Worm (Caenorhabditis elegans) whole organism, young adult: ENCODE results near the gene sri-31.

Source experiments
- F52B5.7 ChIP-seq: sonication (generic microtip); optimal IDR thresholded peaks from 2 replicates; lab custom pipeline; 2016; ENCODE audit warnings: mild to moderate bottlenecking, missing genetic modification characterization, missing compliant biosample characterization
- ama-1 ChIP-seq, 3 experiments: fragments of 150-350 bp in 1 of 3; sonication (generic microtip) in 2 of 3; optimal IDR thresholded peaks; 2 replicates each; lab custom pipeline; 2014 to 2018; ENCODE audit warnings: missing biosample characterization in 2 of 3, missing genetic modification characterization in 2 of 3, missing genetic modification reagents in 2 of 3
- atf-7 ChIP-seq: sonication (generic microtip); optimal IDR thresholded peaks from 2 replicates; lab custom pipeline; 2017; ENCODE audit warnings: mild to moderate bottlenecking, missing genetic modification characterization, missing compliant biosample characterization
- athp-1 ChIP-seq: sonication (generic microtip); optimal IDR thresholded peaks from 2 replicates; lab custom pipeline; 2017; ENCODE audit warnings: mild to moderate bottlenecking, missing genetic modification characterization, missing compliant biosample characterization
- attf-3 ChIP-seq: fragments of 200-800 bp; sonication (Bioruptor generic); conservative IDR thresholded peaks from 2 replicates; pipeline ENCODE4 v1.3.6; 2022; ENCODE audit warnings: missing genetic modification reagents, missing genetic modification characterization, missing compliant biosample characterization
- dpl-1 ChIP-seq: fragments of 150-350 bp; optimal IDR thresholded peaks from 2 replicates; lab custom pipeline; 2014; ENCODE audit warnings: missing biosample characterization, missing genetic modification reagents, missing genetic modification characterization
- let-526 ChIP-seq: fragments of 200-800 bp; sonication (Bioruptor generic); IDR thresholded peaks from 2 replicates; pipeline ENCODE4 v1.3.6; 2022; ENCODE audit warnings: missing genetic modification reagents, missing genetic modification characterization, missing compliant biosample characterization
- nhr-120 ChIP-seq: fragments of 200-800 bp; sonication (Bioruptor generic); IDR thresholded peaks from 2 replicates; pipeline ENCODE4 v1.3.6; 2022; ENCODE audit warnings: missing genetic modification characterization, missing compliant biosample characterization
- pha-4 ChIP-seq: fragments of 150-350 bp; sonication (generic microtip); optimal IDR thresholded peaks from 2 replicates; lab custom pipeline; 2014; ENCODE audit warnings: missing biosample characterization, missing genetic modification reagents, missing genetic modification characterization
- unc-130 ChIP-seq: sonication (generic microtip); optimal IDR thresholded peaks from 2 replicates; lab custom pipeline; 2016; ENCODE audit warnings: missing genetic modification reagents, missing genetic modification characterization, missing compliant biosample characterization

- no peak for TF ChIP-seq F52B5.7 (tag; lab: Kevin White, UChicago)
- no peak for TF ChIP-seq ama-1 (optimal IDR thresholded peaks at IDR 0.05; lab: Kevin White, UChicago)
- TF ChIP-seq ama-1 (GFP tag; optimal IDR thresholded peaks at IDR 0.05; lab: Kevin White, UChicago), result peak in 1 of 2 experiments; percentile 38
- TF ChIP-seq let-526 (GFP tag; lab: Robert Waterston, UW), result 0 out of 2 replicates have a peak, but pooled peaks have one; percentile 20
- no peak for TF ChIP-seq nhr-120 (GFP tag; lab: Robert Waterston, UW)
- TF ChIP-seq pha-4, result no peak
- peak; percentile 4 for TF ChIP-seq dpl-1 (GFP tag; lab: Kevin White, UChicago)
- TF ChIP-seq atf-7, result no peak
- TF ChIP-seq unc-130, result peak; percentile 65
- no peak for TF ChIP-seq athp-1 (tag; lab: Kevin White, UChicago)
- no peak for TF ChIP-seq attf-3 (GFP tag; lab: Robert Waterston, UW)
Observed at ce11 chrII:3062222-3062621, 11.4 kb downstream of the sri-31 start.
